Worm (Caenorhabditis elegans) whole organism, L4 larva: ENCODE data around the gene ZK512.1.

Experiments used
- F26F4.8 ChIP-seq: fragments of 200-800 bp; sonication (Bioruptor generic); conservative IDR thresholded peaks from 2 replicates; pipeline ENCODE4 v1.3.6; 2022; ENCODE audit warnings: missing genetic modification characterization, missing compliant biosample characterization
- F37D6.2 ChIP-seq: sonication (generic microtip); optimal IDR thresholded peaks from 2 replicates; lab custom pipeline; 2016; ENCODE audit warnings: mild to moderate bottlenecking, missing genetic modification characterization, missing compliant biosample characterization
- F49E8.2 ChIP-seq: sonication (generic microtip); optimal IDR thresholded peaks from 2 replicates; lab custom pipeline; 2016; ENCODE audit warnings: missing compliant biosample characterization, mild to moderate bottlenecking, missing genetic modification characterization, borderline replicate concordance
- aha-1 ChIP-seq: fragments of 150-350 bp; peaks from one replicate; lab custom pipeline; 2014; ENCODE audit warnings: missing biosample characterization, missing genetic modification characterization
- aly-2 ChIP-seq: sonication (generic microtip); optimal IDR thresholded peaks from 2 replicates; lab custom pipeline; 2018; ENCODE audit warnings: missing biosample characterization, missing genetic modification characterization
- ama-1 ChIP-seq: fragments of 150-350 bp; optimal IDR thresholded peaks from 2 replicates; lab custom pipeline; 2014; ENCODE audit warnings: inconsistent platforms, mixed read lengths
- arid-1 ChIP-seq: fragments of 200-800 bp; sonication (Bioruptor generic); conservative IDR thresholded peaks from 2 replicates; pipeline ENCODE4 v1.3.6; 2022; ENCODE audit warnings: missing genetic modification reagents, missing genetic modification characterization, missing compliant biosample characterization
- attf-4 ChIP-seq: sonication (generic microtip); optimal IDR thresholded peaks from 3 replicates; lab custom pipeline; 2017; ENCODE audit warnings: missing biosample characterization, missing genetic modification characterization
- ceh-32 ChIP-seq: sonication (generic microtip); optimal IDR thresholded peaks from 2 replicates; lab custom pipeline; 2016; ENCODE audit warnings: mild to moderate bottlenecking, missing genetic modification characterization, missing compliant biosample characterization; ENCODE audit not compliant: poor library complexity
- ces-1 ChIP-seq: fragments of 150-350 bp; sonication (generic microtip); optimal IDR thresholded peaks from 4 replicates; lab custom pipeline; 2014; ENCODE audit warnings: missing biosample characterization, missing genetic modification reagents, missing genetic modification characterization
- cey-2 ChIP-seq: sonication (generic microtip); optimal IDR thresholded peaks from 3 replicates; lab custom pipeline; 2017; ENCODE audit warnings: missing genetic modification characterization, mild to moderate bottlenecking, missing compliant biosample characterization, antibody characterized with exemption, borderline replicate concordance; ENCODE audit not compliant: insufficient read depth
- dmd-9 ChIP-seq: fragments of 200-800 bp; sonication (Bioruptor generic); IDR thresholded peaks from 2 replicates; pipeline ENCODE4 v1.3.6; 2022; ENCODE audit warnings: missing genetic modification reagents, missing genetic modification characterization, missing compliant biosample characterization
- dpl-1 ChIP-seq: fragments of 150-350 bp; optimal IDR thresholded peaks from 2 replicates; lab custom pipeline; 2014; ENCODE audit warnings: missing biosample characterization, missing genetic modification reagents, missing genetic modification characterization
- dve-1 ChIP-seq: sonication (generic microtip); optimal IDR thresholded peaks from 2 replicates; lab custom pipeline; 2017; ENCODE audit warnings: antibody characterized with exemption, mild to moderate bottlenecking, missing genetic modification characterization, missing compliant biosample characterization; ENCODE audit not compliant: insufficient read depth
- gei-8 ChIP-seq: fragments of 200-800 bp; sonication (Bioruptor generic); optimal IDR thresholded peaks from 2 replicates; lab custom pipeline; 2018; ENCODE audit warnings: mild to moderate bottlenecking, missing genetic modification characterization, missing compliant biosample characterization
- hmg-1.1 ChIP-seq: fragments of 200-800 bp; sonication (Bioruptor generic); IDR thresholded peaks from 2 replicates; pipeline ENCODE4 v1.3.6; 2022; ENCODE audit warnings: missing genetic modification reagents, missing genetic modification characterization, missing compliant biosample characterization
- jun-1 ChIP-seq: fragments of 150-350 bp; optimal IDR thresholded peaks from 2 replicates; lab custom pipeline; 2014; ENCODE audit warnings: missing biosample characterization, missing genetic modification reagents, missing genetic modification characterization
- mes-2 ChIP-seq: sonication (generic microtip); optimal IDR thresholded peaks from 2 replicates; lab custom pipeline; 2016; ENCODE audit warnings: missing genotype, mild to moderate bottlenecking, missing genetic modification characterization, missing compliant biosample characterization; ENCODE audit not compliant: poor library complexity, severe bottlenecking
- mxl-2 ChIP-seq: fragments of 200-800 bp; sonication (Bioruptor generic); conservative IDR thresholded peaks from 2 replicates; pipeline ENCODE4 v1.3.6; 2022; ENCODE audit warnings: missing genetic modification reagents, missing genetic modification characterization, missing compliant biosample characterization
- mxl-3 ChIP-seq: fragments of 200-800 bp; sonication (Bioruptor generic); optimal IDR thresholded peaks from 2 replicates; lab custom pipeline; 2018; ENCODE audit warnings: mild to moderate bottlenecking, missing genetic modification characterization, missing compliant biosample characterization
- nhr-111 ChIP-seq: fragments of 200-800 bp; sonication (Bioruptor generic); optimal IDR thresholded peaks from 2 replicates; lab custom pipeline; 2018; ENCODE audit warnings: mild to moderate bottlenecking, missing genetic modification characterization, missing compliant biosample characterization
- nhr-237 ChIP-seq: sonication (generic microtip); optimal IDR thresholded peaks from 2 replicates; lab custom pipeline; 2017; ENCODE audit warnings: missing biosample characterization, missing genetic modification characterization
- nhr-28 ChIP-seq: fragments of 150-350 bp; optimal IDR thresholded peaks from 2 replicates; lab custom pipeline; 2014; ENCODE audit warnings: missing biosample characterization, missing genetic modification characterization
- nhr-41 ChIP-seq: fragments of 200-800 bp; sonication (Bioruptor generic); IDR thresholded peaks from 2 replicates; pipeline ENCODE4 v1.3.6; 2022; ENCODE audit warnings: missing genetic modification reagents, missing genetic modification characterization, missing compliant biosample characterization
- pha-4 ChIP-seq, 2 experiments: fragments of 150-350 bp in 1 of 2; fragments of 200-800 bp in 1 of 2; sonication (Bioruptor generic) in 1 of 2; IDR thresholded peaks in 1 of 2; optimal IDR thresholded peaks in 1 of 2; 2 replicates each; pipeline versions ENCODE4 v1.3.6 to Lab custom; 2014 to 2022; ENCODE audit warnings: missing genetic modification characterization in 2 of 2, missing genetic modification reagents in 2 of 2, missing biosample characterization in 1 of 2, missing compliant biosample characterization in 1 of 2
- pqm-1 ChIP-seq: sonication (generic microtip); optimal IDR thresholded peaks from 2 replicates; lab custom pipeline; 2017; ENCODE audit warnings: missing biosample characterization, missing genetic modification characterization
- sdz-12 ChIP-seq: fragments of 200-800 bp; sonication (Bioruptor generic); optimal IDR thresholded peaks from 2 replicates; lab custom pipeline; 2018; ENCODE audit warnings: mild to moderate bottlenecking, missing genetic modification characterization, missing compliant biosample characterization
- skn-1 ChIP-seq: fragments of 150-350 bp; optimal IDR thresholded peaks from 2 replicates; lab custom pipeline; 2014; ENCODE audit warnings: missing biosample characterization, missing genetic modification characterization
- tra-1 ChIP-seq: fragments of 200-800 bp; sonication (Bioruptor generic); IDR thresholded peaks from 2 replicates; pipeline ENCODE4 v1.3.6; 2022; ENCODE audit warnings: missing genetic modification reagents, missing genetic modification characterization, missing compliant biosample characterization
- unc-62 ChIP-seq, 3 experiments: fragments of 150-350 bp in 1 of 3; sonication (generic microtip); optimal IDR thresholded peaks in 2 of 3; peaks in 1 of 3; 1 replicate in 1 of 3; 2 replicates in 2 of 3; lab custom pipeline; 2014 to 2017; ENCODE audit warnings: missing biosample characterization in 3 of 3, missing genetic modification characterization in 3 of 3, missing genetic modification reagents in 3 of 3, missing genotype in 1 of 3
- vab-7 ChIP-seq: fragments of 200-800 bp; sonication (Bioruptor generic); IDR thresholded peaks from 2 replicates; pipeline ENCODE4 v1.3.6; 2022; ENCODE audit warnings: missing genetic modification reagents, missing genetic modification characterization, missing compliant biosample characterization
- zfp-3 ChIP-seq: fragments of 200-800 bp; sonication (Bioruptor generic); conservative IDR thresholded peaks from 2 replicates; pipeline ENCODE4 v1.3.6; 2022; ENCODE audit warnings: missing genetic modification reagents, missing genetic modification characterization, missing compliant biosample characterization
- ztf-7 ChIP-seq: fragments of 150-350 bp; optimal IDR thresholded peaks from 2 replicates; lab custom pipeline; 2014; ENCODE audit warnings: missing biosample characterization, missing genetic modification characterization

ZK512.1 gene

DNA sequence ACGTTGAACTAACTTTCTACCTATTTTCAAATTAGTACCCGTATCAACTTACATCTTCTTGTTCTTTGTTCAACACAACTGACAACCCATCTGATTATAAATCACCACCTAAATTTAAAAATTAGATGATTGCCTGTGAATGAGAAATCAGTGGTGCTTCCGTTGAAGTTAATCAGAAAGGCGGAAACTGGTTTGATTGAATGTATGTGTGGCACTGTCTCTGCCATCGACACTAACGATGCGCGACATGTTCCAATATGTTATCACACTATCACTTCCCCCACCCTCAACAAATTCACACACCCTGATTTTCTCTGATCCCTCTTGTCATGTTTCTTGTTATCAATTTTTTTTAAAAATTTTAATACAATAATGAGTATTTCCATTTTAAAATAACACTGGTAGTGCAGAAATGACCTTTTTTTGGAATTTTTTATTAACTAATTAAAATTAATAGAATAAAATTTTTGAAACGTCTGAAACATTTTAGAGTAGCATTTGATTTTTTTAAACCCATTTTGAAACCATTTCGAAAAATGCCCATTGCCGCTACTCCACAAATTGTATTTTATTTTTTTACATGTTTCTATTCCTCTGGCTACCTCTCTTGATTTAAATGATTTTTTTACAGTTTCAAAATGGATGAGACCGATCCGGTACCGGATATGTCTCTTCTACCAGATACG lies 4.3 kb downstream of the ZK512.1 start, which contains the start of gene ced-11:
TSS of gene ced-11 (plus strand) at position 636 of the 686 bp plus-strand sequence.
- no peak for TF ChIP-seq ces-1
- no peak for TF ChIP-seq ceh-32 (tag; lab: Kevin White, UChicago)
- TF ChIP-seq dve-1 (tag; lab: Kevin White, UChicago): no peak
- TF ChIP-seq unc-62 (GFP tag; optimal IDR thresholded peaks at IDR 0.05 in 1 of 2; lab: Kevin White, UChicago): peak in 1 of 2 experiments; percentile 17
- TF ChIP-seq unc-62 (tag; optimal IDR thresholded peaks at IDR 0.05; lab: Kevin White, UChicago): no peak
- no peak for TF ChIP-seq sdz-12 (GFP tag; lab: Kevin White, UChicago)
- no peak for TF ChIP-seq aly-2
- no peak for TF ChIP-seq nhr-237

DNA sequence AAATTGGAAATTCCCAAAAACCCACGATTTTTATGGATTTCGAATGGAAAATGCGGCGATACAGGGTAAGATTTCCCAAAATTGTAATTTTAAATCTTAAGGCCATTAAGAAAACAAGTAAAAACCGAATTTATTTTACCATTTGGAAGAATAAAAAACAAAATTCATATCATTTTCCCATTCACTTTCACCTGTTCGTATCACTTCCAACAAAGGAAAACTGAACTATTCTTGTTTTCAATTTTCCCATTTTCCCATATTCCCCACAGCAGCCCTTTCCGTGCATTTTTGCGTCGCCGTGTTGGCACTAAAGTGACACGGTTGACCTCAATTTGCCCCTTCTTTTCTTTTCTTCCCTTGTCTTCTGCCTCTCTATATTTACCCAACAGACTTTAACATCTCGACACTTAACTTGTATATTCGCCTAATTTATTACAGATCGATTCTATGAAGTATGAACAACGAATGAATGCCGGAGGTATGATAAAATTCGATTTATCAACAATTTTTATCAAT lies 11.1 kb downstream of the ZK512.1 start, which contains the start of gene sec-16A.1:
TSS of gene sec-16A.1 (plus strand) at position 51 of the 516 bp plus-strand sequence.
- TF ChIP-seq mes-2 (peak; percentile 75), aha-1 (tag; lab: Kevin White, UChicago) (peak; percentile 44), pha-4 (GFP tag; IDR thresholded peaks at IDR 0.05; lab: Robert Waterston, UW) (no peak), pha-4 (tag; optimal IDR thresholded peaks at IDR 0.05; lab: Kevin White, UChicago) (peak; percentile 60), unc-62 (GFP tag; optimal IDR thresholded peaks at IDR 0.05 in 1 of 2; lab: Kevin White, UChicago) (peak in 1 of 2 experiments; percentile 93), unc-62 (tag; optimal IDR thresholded peaks at IDR 0.05; lab: Kevin White, UChicago) (no peak), hmg-1.1 (GFP tag; lab: Robert Waterston, UW) (0 out of 2 replicates have a peak, but pooled peaks have one; percentile 24), dpl-1 (GFP tag; lab: Kevin White, UChicago) (peak; percentile 41), nhr-28 (tag; lab: Kevin White, UChicago) (peak; percentile 4), ama-1 (lab: Kevin White, UChicago) (no peak), tra-1 (GFP tag; lab: Robert Waterston, UW) (no peak)

DNA sequence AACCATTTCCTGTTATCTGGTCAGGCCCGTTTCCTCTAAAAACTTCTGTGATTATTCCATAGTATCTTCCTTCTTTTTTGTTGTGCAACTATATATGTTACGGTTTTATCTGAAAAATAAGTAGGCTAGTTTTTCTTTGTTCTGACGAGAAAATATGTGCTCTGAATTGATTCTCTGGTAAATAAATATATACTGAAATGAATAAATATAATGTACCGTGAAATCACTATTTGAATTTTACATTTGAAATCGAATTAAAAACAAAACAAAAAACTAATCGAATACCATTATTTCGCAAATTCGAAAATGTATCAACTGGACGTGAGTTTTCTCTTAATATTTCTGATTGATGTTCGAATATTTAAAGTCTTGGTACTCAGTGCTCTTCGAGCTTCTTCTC lies 15.8 kb downstream of the ZK512.1 start, which contains the start of gene ZK512.10:
TSS of gene ZK512.10 (plus strand) at position 301 of the 400 bp plus-strand sequence.
- TF ChIP-seq mxl-3 (GFP tag; lab: Kevin White, UChicago): no peak
- TF ChIP-seq jun-1: no peak
- no peak for TF ChIP-seq dmd-9
- TF ChIP-seq vab-7: no peak
- no peak for TF ChIP-seq nhr-111
- no peak for TF ChIP-seq gei-8 (GFP tag; lab: Kevin White, UChicago)
- TF ChIP-seq arid-1 (GFP tag; lab: Robert Waterston, UW): no peak
- no peak for TF ChIP-seq pqm-1 (tag; lab: Kevin White, UChicago)

DNA sequence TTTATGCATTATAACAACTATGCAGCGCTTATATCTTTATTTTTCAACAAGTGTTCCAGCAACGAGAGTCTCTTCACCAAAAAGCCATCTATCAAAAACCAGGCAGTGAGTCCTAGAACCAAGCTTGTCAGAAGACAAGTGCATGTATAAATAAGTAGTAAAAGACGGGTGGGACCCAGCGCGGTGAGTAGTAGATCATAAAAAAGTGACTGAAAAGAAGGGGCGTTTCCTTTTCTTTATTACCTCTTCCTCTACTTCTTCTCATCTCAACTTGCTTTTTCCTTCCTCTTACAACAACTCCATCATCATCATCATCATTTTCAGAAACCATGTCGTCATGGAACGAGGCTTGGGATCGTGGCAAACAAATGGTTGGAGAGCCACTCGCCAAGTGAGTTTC lies 21.8 kb downstream of the ZK512.1 start, which contains the start of gene eat-4:
TSS of gene eat-4 (plus strand) at position 301 of the 400 bp plus-strand sequence.
- TF ChIP-seq nhr-41 (GFP tag; lab: Robert Waterston, UW) (no peak), mxl-2 (GFP tag; lab: Robert Waterston, UW) (no peak)

DNA sequence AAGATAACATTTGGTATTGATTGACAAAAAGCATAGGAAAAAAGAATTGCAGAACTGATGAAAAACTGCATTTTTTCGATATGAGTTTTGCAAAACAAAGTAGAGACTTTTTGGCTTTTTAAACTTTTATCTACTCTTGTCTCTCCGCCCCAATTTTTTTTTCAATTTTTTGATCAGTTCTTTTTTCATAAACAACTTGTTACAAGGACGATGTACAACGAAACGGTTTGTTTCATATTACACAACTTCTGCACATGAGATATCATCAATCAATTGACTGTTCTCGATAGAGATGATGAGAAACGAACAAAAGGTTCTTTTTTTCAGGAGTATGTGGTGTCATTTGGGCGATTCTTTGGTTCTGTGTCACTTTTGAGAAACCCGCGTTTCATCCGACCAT lies 23.9 kb downstream of the ZK512.1 start, which contains the start of gene ZK512.7:
TSS of gene ZK512.7 (minus strand) at position 101 of the 400 bp plus-strand sequence.
- TF ChIP-seq skn-1 (tag; lab: Kevin White, UChicago) (no peak), unc-62 (GFP tag; optimal IDR thresholded peaks at IDR 0.05 in 1 of 2; lab: Kevin White, UChicago) (peak in 1 of 2 experiments; percentile 72), unc-62 (tag; optimal IDR thresholded peaks at IDR 0.05; lab: Kevin White, UChicago) (no peak)
- TF ChIP-seq, all 104 proteins: peak for 1

DNA sequence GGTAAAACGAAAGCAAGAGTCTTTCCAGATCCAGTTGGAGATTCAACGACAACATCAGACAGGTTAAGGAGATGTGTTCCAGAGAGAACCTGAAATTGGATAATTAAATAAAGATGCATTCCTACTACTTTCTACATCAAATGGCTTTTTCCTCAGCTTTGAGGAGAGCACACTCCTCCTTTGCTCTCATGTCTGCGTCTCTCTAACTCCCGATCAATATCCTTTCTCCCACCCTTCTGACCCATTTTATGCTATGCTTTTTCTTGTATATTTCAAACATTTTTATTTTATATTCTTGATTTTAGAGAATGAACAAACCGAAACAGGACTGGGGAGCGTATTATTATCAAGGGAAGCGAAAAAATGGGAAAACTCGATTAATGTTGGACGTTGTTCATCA lies 29.2 kb downstream of the ZK512.1 start, which contains the start of gene ZK512.11:
TSS of gene ZK512.11 (plus strand) at position 301 of the 400 bp plus-strand sequence.
- TF ChIP-seq hmg-1.1 (GFP tag; lab: Robert Waterston, UW) (no peak), cey-2 (tag; lab: Kevin White, UChicago) (no peak), sdz-12 (GFP tag; lab: Kevin White, UChicago) (no peak), F37D6.2 (tag; lab: Kevin White, UChicago) (no peak), ztf-7 (tag; lab: Kevin White, UChicago) (no peak), attf-4 (tag; lab: Kevin White, UChicago) (no peak), F49E8.2 (tag; lab: Kevin White, UChicago) (no peak), zfp-3 (GFP tag; lab: Robert Waterston, UW) (no peak), aha-1 (tag; lab: Kevin White, UChicago) (no peak), F26F4.8 (no peak)
